Worm (Caenorhabditis elegans) whole organism, L1 larva: ENCODE data around the gene flad-1.

Experiments
- F16B12.6 ChIP-seq: fragments of 150-350 bp; optimal IDR thresholded peaks from 2 replicates; lab custom pipeline; 2014; ENCODE audit warnings: missing biosample characterization, missing genetic modification characterization
- aha-1 ChIP-seq: fragments of 150-350 bp; optimal IDR thresholded peaks from 2 replicates; lab custom pipeline; 2014; ENCODE audit warnings: missing biosample characterization, missing genetic modification characterization
- aly-2 ChIP-seq: fragments of 150-350 bp; optimal IDR thresholded peaks from 2 replicates; lab custom pipeline; 2014; ENCODE audit warnings: missing biosample characterization, missing genetic modification characterization
- blmp-1 ChIP-seq: fragments of 150-350 bp; optimal IDR thresholded peaks from 2 replicates; lab custom pipeline; 2014; ENCODE audit warnings: missing biosample characterization, missing genetic modification characterization
- ceh-63 ChIP-seq: fragments of 200-800 bp; sonication (Bioruptor generic); optimal IDR thresholded peaks from 2 replicates; lab custom pipeline; 2018; ENCODE audit warnings: mild to moderate bottlenecking, missing genetic modification characterization, missing compliant biosample characterization
- ceh-8 ChIP-seq: fragments of 200-800 bp; sonication (Bioruptor generic); optimal IDR thresholded peaks from 2 replicates; lab custom pipeline; 2018; ENCODE audit warnings: mild to moderate bottlenecking, missing genetic modification characterization, moderate library complexity, missing compliant biosample characterization
- ceh-82 ChIP-seq, 3 experiments: fragments of 150-350 bp in 1 of 3; sonication (generic microtip) in 2 of 3; optimal IDR thresholded peaks; 2 replicates each; lab custom pipeline; 2014 to 2017; ENCODE audit warnings: missing biosample characterization in 3 of 3, missing genetic modification characterization in 3 of 3
- ceh-88 ChIP-seq: fragments of 200-800 bp; sonication (Bioruptor generic); IDR thresholded peaks from 2 replicates; pipeline ENCODE4 v1.3.6; 2022; ENCODE audit warnings: missing genetic modification characterization, missing compliant biosample characterization
- ceh-90 ChIP-seq: sonication (generic microtip); optimal IDR thresholded peaks from 2 replicates; lab custom pipeline; 2016; ENCODE audit warnings: missing genetic modification characterization, missing compliant biosample characterization
- dsc-1 ChIP-seq: sonication (generic microtip); optimal IDR thresholded peaks from 2 replicates; lab custom pipeline; 2016; ENCODE audit warnings: mild to moderate bottlenecking, missing genetic modification characterization, missing compliant biosample characterization
- efl-1 ChIP-seq, 4 experiments: fragments of 150-350 bp; optimal IDR thresholded peaks in 3 of 4; peaks in 1 of 4; 1 replicate in 1 of 4; 2 replicates in 3 of 4; lab custom pipeline; 2014; ENCODE audit warnings: missing biosample characterization in 2 of 4, missing genetic modification characterization in 2 of 4, missing genetic modification reagents in 2 of 4
- egl-27 ChIP-seq, 2 experiments: fragments of 150-350 bp in 1 of 2; sonication (generic microtip); optimal IDR thresholded peaks; 3 replicates each; lab custom pipeline; 2017 to 2018; ENCODE audit warnings: missing biosample characterization in 2 of 2, missing genetic modification characterization in 2 of 2, missing genetic modification reagents in 2 of 2
- elt-3 ChIP-seq, 6 experiments: fragments of 150-350 bp in 1 of 6; sonication (generic microtip); optimal IDR thresholded peaks; 2 replicates each; lab custom pipeline; 2017 to 2018; ENCODE audit warnings: missing biosample characterization in 6 of 6, missing genetic modification characterization in 6 of 6, inconsistent platforms in 1 of 6
- fkh-10 ChIP-seq: sonication (generic microtip); optimal IDR thresholded peaks from 2 replicates; lab custom pipeline; 2017; ENCODE audit warnings: missing biosample characterization, missing genetic modification reagents, missing genetic modification characterization
- fkh-4 ChIP-seq: sonication (generic microtip); optimal IDR thresholded peaks from 2 replicates; lab custom pipeline; 2016; ENCODE audit warnings: missing compliant biosample characterization, missing genetic modification characterization, borderline replicate concordance
- fos-1 ChIP-seq: fragments of 150-350 bp; optimal IDR thresholded peaks from 2 replicates; lab custom pipeline; 2014; ENCODE audit warnings: missing biosample characterization, missing genetic modification characterization
- grh-1 ChIP-seq: fragments of 200-800 bp; sonication (Bioruptor generic); IDR thresholded peaks from 2 replicates; pipeline ENCODE4 v1.3.6; 2022; ENCODE audit warnings: missing genetic modification reagents, missing genetic modification characterization, missing compliant biosample characterization
- hlh-4 ChIP-seq: sonication (generic microtip); optimal IDR thresholded peaks from 2 replicates; lab custom pipeline; 2016; ENCODE audit warnings: mild to moderate bottlenecking, missing genetic modification characterization, missing compliant biosample characterization
- hpl-2 ChIP-seq: fragments of 150-350 bp; optimal IDR thresholded peaks from 2 replicates; lab custom pipeline; 2014; ENCODE audit warnings: missing biosample characterization, missing genetic modification reagents, missing genetic modification characterization
- irx-1 ChIP-seq: sonication (generic microtip); optimal IDR thresholded peaks from 2 replicates; lab custom pipeline; 2016; ENCODE audit warnings: missing genetic modification characterization, missing compliant biosample characterization
- isw-1 ChIP-seq: fragments of 200-800 bp; sonication (Bioruptor generic); IDR thresholded peaks from 2 replicates; pipeline ENCODE4 v1.3.6; 2022; ENCODE audit warnings: missing genetic modification characterization, missing compliant biosample characterization
- jun-1 ChIP-seq: fragments of 150-350 bp; optimal IDR thresholded peaks from 2 replicates; lab custom pipeline; 2014; ENCODE audit warnings: missing biosample characterization, missing genetic modification reagents, missing genetic modification characterization
- lin-13 ChIP-seq: fragments of 150-350 bp; optimal IDR thresholded peaks from 2 replicates; lab custom pipeline; 2014; ENCODE audit warnings: missing biosample characterization, missing genetic modification reagents, missing genetic modification characterization
- lin-14 ChIP-seq: fragments of 200-800 bp; sonication (Bioruptor generic); optimal IDR thresholded peaks from 2 replicates; lab custom pipeline; 2018; ENCODE audit warnings: mild to moderate bottlenecking, missing genetic modification characterization, moderate library complexity, missing compliant biosample characterization
- lin-15B ChIP-seq: fragments of 150-350 bp; sonication (generic microtip); optimal IDR thresholded peaks from 3 replicates; lab custom pipeline; 2014; ENCODE audit warnings: missing biosample characterization, missing genetic modification characterization
- lin-35 ChIP-seq, 2 experiments: fragments of 150-350 bp; optimal IDR thresholded peaks; 2 replicates each; lab custom pipeline; 2014; ENCODE audit warnings: missing biosample characterization in 2 of 2, missing genetic modification characterization in 2 of 2, missing genetic modification reagents in 2 of 2
- lin-39 ChIP-seq: fragments of 150-350 bp; optimal IDR thresholded peaks from 2 replicates; lab custom pipeline; 2014; ENCODE audit warnings: missing biosample characterization, missing genetic modification reagents, missing genetic modification characterization
- lir-3 ChIP-seq: sonication (generic microtip); optimal IDR thresholded peaks from 2 replicates; lab custom pipeline; 2016; ENCODE audit warnings: mild to moderate bottlenecking, missing genetic modification characterization, moderate library complexity, missing compliant biosample characterization; ENCODE audit not compliant: poor library complexity
- lsy-2 ChIP-seq, 2 experiments: fragments of 150-350 bp; optimal IDR thresholded peaks; 2 replicates each; lab custom pipeline; 2014; ENCODE audit warnings: missing biosample characterization in 2 of 2, missing genetic modification characterization in 2 of 2
- mab-9 ChIP-seq: fragments of 200-800 bp; sonication (Bioruptor generic); IDR thresholded peaks from 2 replicates; pipeline ENCODE4 v1.3.6; 2022; ENCODE audit warnings: missing genetic modification reagents, missing genetic modification characterization, missing compliant biosample characterization
- nhr-237 ChIP-seq: fragments of 150-350 bp; optimal IDR thresholded peaks from 2 replicates; lab custom pipeline; 2014; ENCODE audit warnings: missing biosample characterization, missing genetic modification characterization
- nhr-77 ChIP-seq: fragments of 150-350 bp; optimal IDR thresholded peaks from 2 replicates; lab custom pipeline; 2014; ENCODE audit warnings: missing biosample characterization, missing genetic modification characterization
- nhr-85 ChIP-seq: sonication (generic microtip); peaks from one replicate; lab custom pipeline; 2016; ENCODE audit warnings: missing genetic modification characterization, inconsistent platforms, missing compliant biosample characterization
- nhr-90 ChIP-seq: sonication (generic microtip); optimal IDR thresholded peaks from 2 replicates; lab custom pipeline; 2016; ENCODE audit warnings: mild to moderate bottlenecking, missing genetic modification characterization, missing compliant biosample characterization; ENCODE audit not compliant: poor library complexity
- pax-3 ChIP-seq: fragments of 200-800 bp; sonication (Bioruptor generic); optimal IDR thresholded peaks from 2 replicates; lab custom pipeline; 2018; ENCODE audit warnings: mild to moderate bottlenecking, missing genetic modification characterization, moderate library complexity, missing compliant biosample characterization
- pqm-1 ChIP-seq: sonication (generic microtip); optimal IDR thresholded peaks from 3 replicates; lab custom pipeline; 2017; ENCODE audit warnings: missing biosample characterization, missing genetic modification characterization
- snpc-4 ChIP-seq: fragments of 150-350 bp; optimal IDR thresholded peaks from 2 replicates; lab custom pipeline; 2014; ENCODE audit warnings: missing biosample characterization, missing genetic modification characterization
- snu-23 ChIP-seq: sonication (generic microtip); optimal IDR thresholded peaks from 2 replicates; lab custom pipeline; 2016; ENCODE audit warnings: missing genetic modification characterization, missing compliant biosample characterization
- sup-37 ChIP-seq: fragments of 200-800 bp; sonication (Bioruptor generic); optimal IDR thresholded peaks from 2 replicates; lab custom pipeline; 2018; ENCODE audit warnings: mild to moderate bottlenecking, missing genetic modification characterization, missing compliant biosample characterization
- swsn-7 ChIP-seq: sonication (generic microtip); optimal IDR thresholded peaks from 2 replicates; lab custom pipeline; 2016; ENCODE audit warnings: missing genetic modification characterization, missing compliant biosample characterization
- tlp-1 ChIP-seq: fragments of 150-350 bp; optimal IDR thresholded peaks from 2 replicates; lab custom pipeline; 2014; ENCODE audit warnings: missing biosample characterization, missing genetic modification characterization
- unc-30 ChIP-seq: sonication (generic microtip); optimal IDR thresholded peaks from 2 replicates; lab custom pipeline; 2017; ENCODE audit warnings: missing biosample characterization, missing genetic modification characterization
- unc-86 ChIP-seq: sonication (generic microtip); optimal IDR thresholded peaks from 2 replicates; lab custom pipeline; 2016; ENCODE audit warnings: missing genetic modification characterization, missing compliant biosample characterization
- unc-98 ChIP-seq: fragments of 200-800 bp; sonication (Bioruptor generic); IDR thresholded peaks from 2 replicates; pipeline ENCODE4 v1.3.6; 2022; ENCODE audit warnings: missing genetic modification characterization, missing compliant biosample characterization
- xbp-1 ChIP-seq: sonication (generic microtip); optimal IDR thresholded peaks from 2 replicates; lab custom pipeline; 2016; ENCODE audit warnings: missing genetic modification characterization, missing compliant biosample characterization
- zip-4 ChIP-seq: fragments of 200-800 bp; sonication (Bioruptor generic); optimal IDR thresholded peaks from 2 replicates; lab custom pipeline; 2018; ENCODE audit warnings: mild to moderate bottlenecking, missing genetic modification characterization, moderate library complexity, missing compliant biosample characterization
- ztf-4 ChIP-seq: fragments of 150-350 bp; optimal IDR thresholded peaks from 2 replicates; lab custom pipeline; 2014; ENCODE audit warnings: missing biosample characterization, missing genetic modification characterization

Gene flad-1

ce11 chrII:9984866-9985336 is 41.0 kb downstream of the flad-1 start (continued):
- TF ChIP-seq grh-1 (GFP tag; lab: Robert Waterston, UW), result peak; percentile 38; the same call in 1 of the 2 replicates
- peak; percentile 13 for TF ChIP-seq ceh-8 (GFP tag; lab: Kevin White, UChicago)
- TF ChIP-seq efl-1 (optimal IDR thresholded peaks at IDR 0.05; lab: Kevin White, UChicago), result peak; percentile 35 to 59
- peak; percentile 52 to 80 for TF ChIP-seq efl-1 (GFP tag; optimal IDR thresholded peaks at IDR 0.05 in 1 of 2; lab: Kevin White, UChicago)
- TF ChIP-seq nhr-90 (tag; lab: Kevin White, UChicago), result no peak
- TF ChIP-seq aly-2 (tag; lab: Kevin White, UChicago), result no peak
- no peak for TF ChIP-seq pqm-1 (tag; lab: Kevin White, UChicago)
- no peak for TF ChIP-seq elt-3 (tag; optimal IDR thresholded peaks at IDR 0.05; lab: Kevin White, UChicago)
- TF ChIP-seq lin-39, result no peak
- TF ChIP-seq jun-1 (tag; lab: Kevin White, UChicago), result no peak
- peak; percentile 60 for TF ChIP-seq xbp-1
- TF ChIP-seq fkh-10 (GFP tag; lab: Kevin White, UChicago), result peak; percentile 43
- TF ChIP-seq nhr-237 (tag; lab: Kevin White, UChicago), result no peak
- peak; percentile 8 for TF ChIP-seq lir-3 (tag; lab: Kevin White, UChicago)
- no peak for TF ChIP-seq hlh-4 (tag; lab: Kevin White, UChicago)
- no peak for TF ChIP-seq unc-30 (tag; lab: Kevin White, UChicago)
- TF ChIP-seq irx-1 (tag; lab: Kevin White, UChicago), result peak; percentile 49
- peak; percentile 33 for TF ChIP-seq fos-1
- peak in 1 of 2 experiments; percentile 61 for TF ChIP-seq lin-35 (GFP tag; optimal IDR thresholded peaks at IDR 0.05; lab: Kevin White, UChicago)
- peak; percentile 14; the same call in 1 of the 2 replicates for TF ChIP-seq ceh-88 (GFP tag; lab: Robert Waterston, UW)
- peak; percentile 67 for TF ChIP-seq snu-23 (GFP tag; lab: Kevin White, UChicago)
- TF ChIP-seq fkh-4 (tag; lab: Kevin White, UChicago), result no peak
- no peak for TF ChIP-seq sup-37
- TF ChIP-seq lin-14 (GFP tag; lab: Kevin White, UChicago), result peak; percentile 97
- TF ChIP-seq unc-86, result peak; percentile 73
- no peak for TF ChIP-seq F16B12.6 (tag; lab: Kevin White, UChicago)
- no peak for TF ChIP-seq tlp-1 (tag; lab: Kevin White, UChicago)
- no peak for TF ChIP-seq aha-1
- peak; percentile 32 to 43 for TF ChIP-seq egl-27 (tag; optimal IDR thresholded peaks at IDR 0.05; lab: Kevin White, UChicago)
- TF ChIP-seq lsy-2 (tag; optimal IDR thresholded peaks at IDR 0.05; lab: Kevin White, UChicago), result peak; percentile 50 to 74
- no peak for TF ChIP-seq mab-9 (GFP tag; lab: Robert Waterston, UW)
- peak; percentile 77 for TF ChIP-seq dsc-1 (tag; lab: Kevin White, UChicago)
- peak; percentile 6 for TF ChIP-seq zip-4 (GFP tag; lab: Kevin White, UChicago)
- peak; percentile 53 for TF ChIP-seq nhr-77 (tag; lab: Kevin White, UChicago)
- TF ChIP-seq ceh-90 (tag; lab: Kevin White, UChicago), result no peak
- no peak for TF ChIP-seq ceh-63 (GFP tag; lab: Kevin White, UChicago)
- no peak for TF ChIP-seq unc-98 (GFP tag; lab: Robert Waterston, UW)
- peak; percentile 33 for TF ChIP-seq lin-13 (GFP tag; lab: Kevin White, UChicago)
- peak; percentile 22 for TF ChIP-seq lin-15B (tag; lab: Kevin White, UChicago)
- TF ChIP-seq snpc-4 (tag; lab: Kevin White, UChicago), result peak; percentile 4
- TF ChIP-seq blmp-1 (tag; lab: Kevin White, UChicago), result peak; percentile 82
- peak; percentile 28; the same call in 1 of the 2 replicates for TF ChIP-seq isw-1 (GFP tag; lab: Robert Waterston, UW)
- peak; percentile 15 for TF ChIP-seq ztf-4 (tag; lab: Kevin White, UChicago)
- peak in 2 of 3 experiments; percentile 2 to 25 for TF ChIP-seq ceh-82 (tag; optimal IDR thresholded peaks at IDR 0.05; lab: Kevin White, UChicago)
- no peak for TF ChIP-seq hpl-2 (GFP tag; lab: Kevin White, UChicago)
- TF ChIP-seq nhr-85 (tag; lab: Kevin White, UChicago), result peak; percentile 75
- no peak for TF ChIP-seq pax-3
- peak; percentile 70 for TF ChIP-seq swsn-7 (tag; lab: Kevin White, UChicago)
